Fruit fly (Drosophila melanogaster): ENCODE data around the gene CG9951.

Gene CG9951

dm6 chr3L:16887272-16887671, 24.3 kb downstream of the CG9951 start (continued):
- no peak for TF ChIP-seq twi (tag; optimal IDR thresholded peaks at IDR 0.05)
- no peak for TF ChIP-seq BtbVII (GFP tag; optimal IDR thresholded peaks at IDR 0.05)
- no peak for TF ChIP-seq Side (GFP tag; optimal IDR thresholded peaks at IDR 0.05)
- no peak for TF ChIP-seq Sox100B (GFP tag; optimal IDR thresholded peaks at IDR 0.05)
- TF ChIP-seq so (GFP tag; IDR thresholded peaks at IDR 0.05): 0 out of 3 replicates have a peak, but pooled peaks have one; percentile 18
- TF ChIP-seq CG12769 (tag; optimal IDR thresholded peaks at IDR 0.05): peak; percentile 73
- TF ChIP-seq gce (GFP tag; IDR thresholded peaks at IDR 0.05): no peak
- TF ChIP-seq CG4730 (GFP tag; IDR thresholded peaks at IDR 0.05): no peak
- TF ChIP-seq Ets97D (GFP tag; optimal IDR thresholded peaks at IDR 0.05): no peak
- TF ChIP-seq CG15601 (tag; optimal IDR thresholded peaks at IDR 0.05): no peak
- no peak for TF ChIP-seq Vsx1 (GFP tag; optimal IDR thresholded peaks at IDR 0.05)
- TF ChIP-seq org-1 (GFP tag; optimal IDR thresholded peaks at IDR 0.05): peak; percentile 25
- TF ChIP-seq vvl (GFP tag; IDR thresholded peaks at IDR 0.05): no peak
- no peak for TF ChIP-seq CG15073 (GFP tag; optimal IDR thresholded peaks at IDR 0.05)
- TF ChIP-seq CG14050 (GFP tag; IDR thresholded peaks at IDR 0.05): no peak
- TF ChIP-seq CG16813 (GFP tag; IDR thresholded peaks at IDR 0.05; ENCODE audit: partially characterized antibody): no peak
- TF ChIP-seq sd (tag; optimal IDR thresholded peaks at IDR 0.05): peak; percentile 78
- TF ChIP-seq peb (GFP tag; IDR thresholded peaks at IDR 0.05): no peak
- TF ChIP-seq CTCF (GFP tag; optimal IDR thresholded peaks at IDR 0.05): peak; percentile 15
- TF ChIP-seq HLH54F (GFP tag; optimal IDR thresholded peaks at IDR 0.05): no peak
- TF ChIP-seq NfI (GFP tag; optimal IDR thresholded peaks at IDR 0.05): no peak
- TF ChIP-seq D19A (tag; optimal IDR thresholded peaks at IDR 0.05): no peak
- TF ChIP-seq nmo (GFP tag; optimal IDR thresholded peaks at IDR 0.05): no peak
- no peak for TF ChIP-seq Myb (GFP tag; optimal IDR thresholded peaks at IDR 0.05)
- TF ChIP-seq CG1602 (GFP tag; optimal IDR thresholded peaks at IDR 0.05): no peak
- no peak for TF ChIP-seq CG18764 (GFP tag; optimal IDR thresholded peaks at IDR 0.05)
- TF ChIP-seq Scr (GFP tag; IDR thresholded peaks at IDR 0.05; ENCODE audit: partially characterized antibody): no peak
- no peak for TF ChIP-seq Drgx (GFP tag; IDR thresholded peaks at IDR 0.05)
- no peak for TF ChIP-seq Jarid2 (GFP tag; optimal IDR thresholded peaks at IDR 0.05)
- no peak for TF ChIP-seq dm (GFP tag; optimal IDR thresholded peaks at IDR 0.05)
- TF ChIP-seq ftz-f1 (GFP tag; optimal IDR thresholded peaks at IDR 0.05): no peak
- no peak for TF ChIP-seq toy (GFP tag; IDR thresholded peaks at IDR 0.05)
- 0 out of 4 replicates have a peak, but pooled peaks have one; percentile 6 for TF ChIP-seq chinmo (GFP tag; IDR thresholded peaks at IDR 0.05; ENCODE audit: partially characterized antibody)
- no peak for TF ChIP-seq CG10274 (GFP tag; optimal IDR thresholded peaks at IDR 0.05)
- TF ChIP-seq Usf (GFP tag; optimal IDR thresholded peaks at IDR 0.05): no peak
- no peak for TF ChIP-seq CG13424 (tag; optimal IDR thresholded peaks at IDR 0.05)
- no peak for TF ChIP-seq H15 (GFP tag; IDR thresholded peaks at IDR 0.05)
- TF ChIP-seq exex (tag; optimal IDR thresholded peaks at IDR 0.05): no peak
- TF ChIP-seq ro (GFP tag; IDR thresholded peaks at IDR 0.05): no peak
- no peak for TF ChIP-seq shn (GFP tag; optimal IDR thresholded peaks at IDR 0.05)
- peak; percentile 65; the same call in 1 of the 2 replicates for TF ChIP-seq crol (GFP tag; IDR thresholded peaks at IDR 0.05)
- TF ChIP-seq wdn (GFP tag; IDR thresholded peaks at IDR 0.05): no peak
- no peak for TF ChIP-seq Hmx (GFP tag; optimal IDR thresholded peaks at IDR 0.05)
- TF ChIP-seq fd64A (GFP tag; optimal IDR thresholded peaks at IDR 0.05): no peak
- TF ChIP-seq CG17802 (tag; optimal IDR thresholded peaks at IDR 0.05): no peak
- TF ChIP-seq Optix (GFP tag; IDR thresholded peaks at IDR 0.05): no peak
- 0 out of 2 replicates have a peak, but pooled peaks have one; percentile 25 for TF ChIP-seq CG10321 (GFP tag; IDR thresholded peaks at IDR 0.05)
- TF ChIP-seq Hsf (GFP tag; optimal IDR thresholded peaks at IDR 0.05): no peak
- no peak for TF ChIP-seq eyg (GFP tag; optimal IDR thresholded peaks at IDR 0.05)
- no peak for TF ChIP-seq CG7987 (GFP tag; optimal IDR thresholded peaks at IDR 0.05)

Measured in whole organism, embryonic.